Fruit fly (Drosophila melanogaster) whole organism, adult: ENCODE results near the gene LysS.

ENCODE experiments used
- CG12768 ChIP-seq: fragments of 200-800 bp; sonication (Bioruptor generic); optimal IDR thresholded peaks from 2 replicates; lab custom pipeline; 2017; ENCODE audit warnings: missing biosample characterization, missing genetic modification characterization, mild to moderate bottlenecking, moderate library complexity, missing genetic modification reagents
- CG5204 ChIP-seq: fragments of 200-800 bp; sonication (Bioruptor generic); optimal IDR thresholded peaks from 2 replicates; lab custom pipeline; 2016; ENCODE audit warnings: missing biosample characterization, missing genetic modification characterization
- CG7045 ChIP-seq: fragments of 200-800 bp; sonication (Bioruptor generic); optimal IDR thresholded peaks from 2 replicates; lab custom pipeline; 2017; ENCODE audit warnings: missing biosample characterization, mild to moderate bottlenecking, missing genetic modification characterization
- Crg-1 ChIP-seq: fragments of 200-800 bp; sonication (Bioruptor generic); optimal IDR thresholded peaks from 2 replicates; lab custom pipeline; 2016; ENCODE audit warnings: missing biosample characterization, missing genetic modification characterization
- Mnt ChIP-seq: fragments of 200-800 bp; sonication (Bioruptor generic); optimal IDR thresholded peaks from 2 replicates; lab custom pipeline; 2016; ENCODE audit warnings: missing biosample characterization, mild to moderate bottlenecking, missing genetic modification characterization
- bab1 ChIP-seq: fragments of 200-800 bp; sonication (Bioruptor generic); optimal IDR thresholded peaks from 3 replicates; lab custom pipeline; 2019; ENCODE audit warnings: missing biosample characterization, mild to moderate bottlenecking, missing genetic modification characterization, moderate library complexity
- cic ChIP-seq: fragments of 200-800 bp; sonication (Bioruptor generic); optimal IDR thresholded peaks from 2 replicates; lab custom pipeline; 2017; ENCODE audit warnings: missing biosample characterization, mild to moderate bottlenecking, missing genetic modification characterization, moderate library complexity
- cnc ChIP-seq, 2 experiments: fragments of >200 bp; optimal IDR thresholded peaks; 2 replicates each; lab custom pipeline; 2017
- kay ChIP-seq: fragments of 200-800 bp; sonication (Bioruptor generic); peaks from one replicate; lab custom pipeline; 2016; ENCODE audit warnings: missing biosample characterization, missing genetic modification characterization, borderline replicate concordance
- ovo ChIP-seq: fragments of 200-800 bp; sonication (Bioruptor generic); optimal IDR thresholded peaks from 2 replicates; lab custom pipeline; 2016; ENCODE audit warnings: missing biosample characterization, missing genetic modification characterization
- pad ChIP-seq: fragments of 200-800 bp; sonication (Bioruptor generic); optimal IDR thresholded peaks from 3 replicates; lab custom pipeline; 2017; ENCODE audit warnings: missing biosample characterization, missing genetic modification characterization, mild to moderate bottlenecking, moderate library complexity, missing genetic modification reagents
- toe ChIP-seq: fragments of 200-800 bp; sonication (Bioruptor generic); optimal IDR thresholded peaks from 2 replicates; lab custom pipeline; 2016; ENCODE audit warnings: missing biosample characterization, missing genetic modification characterization

DNA sequence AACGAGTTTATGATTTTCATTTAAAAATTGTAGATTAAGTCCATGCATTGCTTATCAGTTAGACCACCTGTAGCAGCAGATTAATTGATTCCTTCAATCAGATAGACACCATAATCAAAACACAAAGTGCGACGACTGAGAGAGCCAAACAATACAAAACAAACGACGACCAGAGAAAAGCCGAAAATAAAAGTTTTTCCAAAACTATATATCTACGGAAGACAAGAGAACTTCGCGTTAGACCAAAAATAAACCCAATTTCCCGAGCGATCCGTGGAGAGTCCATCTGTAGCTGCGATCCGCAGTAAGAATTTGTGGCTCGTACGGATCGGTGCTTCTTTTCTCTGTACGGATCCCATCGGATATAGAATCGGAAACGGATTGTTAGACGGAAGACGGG, 7.9 kb downstream of the LysS start, which contains the start of gene galene:
- TF ChIP-seq kay (GFP tag; lab: Kevin White, UChicago): no peak
- TF ChIP-seq bab1 (GFP tag; lab: Kevin White, UChicago): no peak
- no peak for TF ChIP-seq pad (GFP tag; lab: Kevin White, UChicago)
- TF ChIP-seq Mnt (GFP tag; lab: Kevin White, UChicago): no peak
- no peak for TF ChIP-seq CG5204 (GFP tag; lab: Kevin White, UChicago)
- no peak for TF ChIP-seq ovo (GFP tag; lab: Kevin White, UChicago)
- no peak for TF ChIP-seq CG12768 (GFP tag; lab: Kevin White, UChicago)
- TF ChIP-seq cnc (optimal IDR thresholded peaks at IDR 0.05; lab: Kevin White, UChicago): no peak
- no peak for TF ChIP-seq toe (GFP tag; lab: Kevin White, UChicago)
- no peak for TF ChIP-seq Crg-1
- TF ChIP-seq CG7045 (GFP tag; lab: Kevin White, UChicago): no peak
- TF ChIP-seq cic (GFP tag; lab: Kevin White, UChicago): no peak
